Worm (Caenorhabditis elegans) whole organism, L4 larva: Measurements from ENCODE around the gene sra-2.

ENCODE experiments used
- F26F4.8 ChIP-seq: fragments of 200-800 bp; sonication (Bioruptor generic); conservative IDR thresholded peaks from 2 replicates; pipeline ENCODE4 v1.3.6; 2022; ENCODE audit warnings: missing genetic modification characterization, missing compliant biosample characterization
- F37D6.2 ChIP-seq: sonication (generic microtip); optimal IDR thresholded peaks from 2 replicates; lab custom pipeline; 2016; ENCODE audit warnings: mild to moderate bottlenecking, missing genetic modification characterization, missing compliant biosample characterization
- F44E2.7 ChIP-seq: fragments of 200-800 bp; sonication (Bioruptor generic); IDR thresholded peaks from 2 replicates; pipeline ENCODE4 v2.1.2; 2022; ENCODE audit warnings: missing genetic modification characterization, missing compliant biosample characterization
- T20F7.1 ChIP-seq: fragments of 200-800 bp; sonication (Bioruptor generic); optimal IDR thresholded peaks from 2 replicates; lab custom pipeline; 2018; ENCODE audit warnings: mild to moderate bottlenecking, missing genetic modification characterization, missing compliant biosample characterization
- T26A8.4 ChIP-seq: fragments of 200-800 bp; sonication (Bioruptor generic); IDR thresholded peaks from 2 replicates; pipeline ENCODE4 v1.3.6; 2022; ENCODE audit warnings: missing genetic modification characterization, missing compliant biosample characterization
- Y105C5A.15 ChIP-seq: fragments of 200-800 bp; sonication (Bioruptor generic); IDR thresholded peaks from 2 replicates; pipeline ENCODE4 v1.3.6; 2022; ENCODE audit warnings: missing genetic modification characterization, missing compliant biosample characterization
- Y75B8A.6 ChIP-seq: fragments of 200-800 bp; sonication (Bioruptor generic); IDR thresholded peaks from 2 replicates; pipeline ENCODE4 v1.3.6; 2022; ENCODE audit warnings: missing genetic modification reagents, missing genetic modification characterization, missing compliant biosample characterization
- ZK337.2 ChIP-seq: fragments of 200-800 bp; sonication (Bioruptor generic); IDR thresholded peaks from 2 replicates; pipeline ENCODE4 v1.3.6; 2022; ENCODE audit warnings: missing genetic modification reagents, missing genetic modification characterization, missing compliant biosample characterization
- ZK546.5 ChIP-seq, 2 experiments: sonication (generic microtip); optimal IDR thresholded peaks; 2 replicates each; lab custom pipeline; 2017; ENCODE audit warnings: missing biosample characterization in 2 of 2, missing genetic modification characterization in 2 of 2
- aha-1 ChIP-seq: fragments of 150-350 bp; peaks from one replicate; lab custom pipeline; 2014; ENCODE audit warnings: missing biosample characterization, missing genetic modification characterization
- aly-2 ChIP-seq: sonication (generic microtip); optimal IDR thresholded peaks from 2 replicates; lab custom pipeline; 2018; ENCODE audit warnings: missing biosample characterization, missing genetic modification characterization
- arid-1 ChIP-seq: fragments of 200-800 bp; sonication (Bioruptor generic); conservative IDR thresholded peaks from 2 replicates; pipeline ENCODE4 v1.3.6; 2022; ENCODE audit warnings: missing genetic modification reagents, missing genetic modification characterization, missing compliant biosample characterization
- ceh-82 ChIP-seq: sonication (generic microtip); optimal IDR thresholded peaks from 2 replicates; lab custom pipeline; 2017; ENCODE audit warnings: missing biosample characterization, missing genetic modification characterization
- daf-16 ChIP-seq, 3 experiments: sonication (generic microtip); optimal IDR thresholded peaks; 2 replicates each; lab custom pipeline; 2016 to 2017; ENCODE audit warnings: missing genetic modification characterization in 3 of 3, missing genetic modification reagents in 3 of 3, mild to moderate bottlenecking in 2 of 3, missing compliant biosample characterization in 2 of 3, missing biosample characterization in 1 of 3, moderate library complexity in 1 of 3
- dmd-9 ChIP-seq: fragments of 200-800 bp; sonication (Bioruptor generic); IDR thresholded peaks from 2 replicates; pipeline ENCODE4 v1.3.6; 2022; ENCODE audit warnings: missing genetic modification reagents, missing genetic modification characterization, missing compliant biosample characterization
- dpl-1 ChIP-seq: fragments of 150-350 bp; optimal IDR thresholded peaks from 2 replicates; lab custom pipeline; 2014; ENCODE audit warnings: missing biosample characterization, missing genetic modification reagents, missing genetic modification characterization
- dve-1 ChIP-seq: sonication (generic microtip); optimal IDR thresholded peaks from 2 replicates; lab custom pipeline; 2017; ENCODE audit warnings: antibody characterized with exemption, mild to moderate bottlenecking, missing genetic modification characterization, missing compliant biosample characterization; ENCODE audit not compliant: insufficient read depth
- egl-27 ChIP-seq: sonication (generic microtip); optimal IDR thresholded peaks from 3 replicates; lab custom pipeline; 2017; ENCODE audit warnings: missing biosample characterization, missing genetic modification reagents, missing genetic modification characterization
- gei-8 ChIP-seq: fragments of 200-800 bp; sonication (Bioruptor generic); optimal IDR thresholded peaks from 2 replicates; lab custom pipeline; 2018; ENCODE audit warnings: mild to moderate bottlenecking, missing genetic modification characterization, missing compliant biosample characterization
- hif-1 ChIP-seq, 2 experiments: sonication (generic microtip); optimal IDR thresholded peaks; 2 replicates each; lab custom pipeline; 2016 to 2017; ENCODE audit warnings: missing compliant biosample characterization in 2 of 2, missing genetic modification characterization in 2 of 2, missing genetic modification reagents in 2 of 2, missing genotype in 2 of 2, mild to moderate bottlenecking in 1 of 2
- jun-1 ChIP-seq: fragments of 150-350 bp; optimal IDR thresholded peaks from 2 replicates; lab custom pipeline; 2014; ENCODE audit warnings: missing biosample characterization, missing genetic modification reagents, missing genetic modification characterization
- lir-3 ChIP-seq: sonication (generic microtip); optimal IDR thresholded peaks from 2 replicates; lab custom pipeline; 2016; ENCODE audit warnings: mild to moderate bottlenecking, missing genetic modification characterization, missing compliant biosample characterization
- lsy-2 ChIP-seq, 2 experiments: fragments of 150-350 bp in 1 of 2; sonication (generic microtip) in 1 of 2; optimal IDR thresholded peaks; 2 replicates each; lab custom pipeline; 2014 to 2017; ENCODE audit warnings: missing biosample characterization in 2 of 2, missing genetic modification characterization in 2 of 2
- madf-5 ChIP-seq, 2 experiments: fragments of 200-800 bp; sonication (Bioruptor generic); IDR thresholded peaks; 2 replicates each; pipeline ENCODE4 v1.3.6; 2022; ENCODE audit warnings: missing compliant biosample characterization in 2 of 2, missing genetic modification characterization in 2 of 2
- madf-9 ChIP-seq: fragments of 200-800 bp; sonication (Bioruptor generic); conservative IDR thresholded peaks from 2 replicates; pipeline ENCODE4 v1.3.6; 2022; ENCODE audit warnings: missing genetic modification reagents, missing genetic modification characterization, missing compliant biosample characterization
- mdl-1 ChIP-seq, 2 experiments: fragments of 150-350 bp in 1 of 2; sonication (generic microtip) in 1 of 2; optimal IDR thresholded peaks; 2 replicates each; lab custom pipeline; 2014 to 2017; ENCODE audit warnings: missing biosample characterization in 2 of 2, missing genetic modification characterization in 2 of 2
- mdt-29 ChIP-seq: fragments of 200-800 bp; sonication (Bioruptor generic); IDR thresholded peaks from 2 replicates; pipeline ENCODE4 v1.3.6; 2022; ENCODE audit warnings: missing genetic modification reagents, missing genetic modification characterization, missing compliant biosample characterization
- mes-2 ChIP-seq: sonication (generic microtip); optimal IDR thresholded peaks from 2 replicates; lab custom pipeline; 2016; ENCODE audit warnings: missing genotype, mild to moderate bottlenecking, missing genetic modification characterization, missing compliant biosample characterization; ENCODE audit not compliant: poor library complexity, severe bottlenecking
- mxl-3 ChIP-seq: fragments of 200-800 bp; sonication (Bioruptor generic); optimal IDR thresholded peaks from 2 replicates; lab custom pipeline; 2018; ENCODE audit warnings: mild to moderate bottlenecking, missing genetic modification characterization, missing compliant biosample characterization
- nhr-10 ChIP-seq: fragments of 150-350 bp; optimal IDR thresholded peaks from 2 replicates; lab custom pipeline; 2014; ENCODE audit warnings: missing biosample characterization, missing genetic modification characterization
- nhr-102 ChIP-seq: sonication (generic microtip); optimal IDR thresholded peaks from 2 replicates; lab custom pipeline; 2016; ENCODE audit warnings: mild to moderate bottlenecking, missing genetic modification characterization, moderate library complexity, missing compliant biosample characterization
- nhr-11 ChIP-seq: fragments of 150-350 bp; optimal IDR thresholded peaks from 2 replicates; lab custom pipeline; 2014; ENCODE audit warnings: missing biosample characterization, missing genetic modification characterization
- nhr-28 ChIP-seq: fragments of 150-350 bp; optimal IDR thresholded peaks from 2 replicates; lab custom pipeline; 2014; ENCODE audit warnings: missing biosample characterization, missing genetic modification characterization
- nhr-42 ChIP-seq: fragments of 200-800 bp; sonication (Bioruptor generic); IDR thresholded peaks from 2 replicates; pipeline ENCODE4 v1.3.6; 2022; ENCODE audit warnings: missing genetic modification characterization, missing compliant biosample characterization
- nhr-77 ChIP-seq: fragments of 150-350 bp; optimal IDR thresholded peaks from 2 replicates; lab custom pipeline; 2014; ENCODE audit warnings: missing biosample characterization, missing genetic modification characterization
- pqm-1 ChIP-seq: sonication (generic microtip); optimal IDR thresholded peaks from 2 replicates; lab custom pipeline; 2017; ENCODE audit warnings: missing biosample characterization, missing genetic modification characterization
- skn-1 ChIP-seq: fragments of 150-350 bp; optimal IDR thresholded peaks from 2 replicates; lab custom pipeline; 2014; ENCODE audit warnings: missing biosample characterization, missing genetic modification characterization
- snpc-4 ChIP-seq: fragments of 150-350 bp; optimal IDR thresholded peaks from 2 replicates; lab custom pipeline; 2014; ENCODE audit warnings: missing biosample characterization, missing genetic modification characterization
- spr-3 ChIP-seq: fragments of 200-800 bp; sonication (Bioruptor generic); optimal IDR thresholded peaks from 2 replicates; lab custom pipeline; 2018; ENCODE audit warnings: mild to moderate bottlenecking, missing genetic modification characterization, missing compliant biosample characterization
- unc-130 ChIP-seq: sonication (generic microtip); optimal IDR thresholded peaks from 2 replicates; lab custom pipeline; 2016; ENCODE audit warnings: missing genetic modification reagents, missing genetic modification characterization, missing compliant biosample characterization
- unc-62 ChIP-seq, 3 experiments: fragments of 150-350 bp in 1 of 3; sonication (generic microtip); optimal IDR thresholded peaks in 2 of 3; peaks in 1 of 3; 1 replicate in 1 of 3; 2 replicates in 2 of 3; lab custom pipeline; 2014 to 2017; ENCODE audit warnings: missing biosample characterization in 3 of 3, missing genetic modification characterization in 3 of 3, missing genetic modification reagents in 3 of 3, missing genotype in 1 of 3
- zip-11 ChIP-seq: fragments of 200-800 bp; sonication (Bioruptor generic); IDR thresholded peaks from 2 replicates; pipeline ENCODE4 v1.3.6; 2022; ENCODE audit warnings: missing genetic modification characterization, missing compliant biosample characterization
- ztf-11 ChIP-seq: fragments of 150-350 bp; optimal IDR thresholded peaks from 2 replicates; lab custom pipeline; 2014; ENCODE audit warnings: missing biosample characterization, missing genetic modification characterization

Gene sra-2

ce11 chrII:9540723-9541122 is 12.1 kb downstream of the sra-2 start, which contains the start of gene sra-3:
sra-3 (minus strand) TSS chrII:9540823.
- TF ChIP-seq nhr-11 (tag; lab: Kevin White, UChicago) (no peak), ZK546.5 (tag; optimal IDR thresholded peaks at IDR 0.05; lab: Kevin White, UChicago) (no peak), skn-1 (tag; lab: Kevin White, UChicago) (no peak), spr-3 (GFP tag; lab: Kevin White, UChicago) (no peak), aly-2 (tag; lab: Kevin White, UChicago) (no peak), lir-3 (no peak), nhr-42 (GFP tag; lab: Robert Waterston, UW) (no peak), F44E2.7 (GFP tag; lab: Robert Waterston, UW) (no peak), gei-8 (GFP tag; lab: Kevin White, UChicago) (no peak), F26F4.8 (GFP tag; lab: Robert Waterston, UW) (no peak), Y105C5A.15 (GFP tag; lab: Robert Waterston, UW) (no peak)
- TF ChIP-seq, all 104 proteins: peak for 0

ce11 chrII:9542785-9543184 is 14.2 kb downstream of the sra-2 start, which contains the start of gene sra-4:
sra-4 (minus strand) TSS chrII:9542885.
- TF ChIP-seq nhr-10 (tag; lab: Kevin White, UChicago) (no peak), nhr-42 (GFP tag; lab: Robert Waterston, UW) (no peak), pqm-1 (tag; lab: Kevin White, UChicago) (no peak), dmd-9 (GFP tag; lab: Robert Waterston, UW) (no peak), daf-16 (GFP tag; optimal IDR thresholded peaks at IDR 0.05; lab: Kevin White, UChicago) (no peak), daf-16 (tag; optimal IDR thresholded peaks at IDR 0.05; lab: Kevin White, UChicago) (no peak), mdt-29 (GFP tag; lab: Robert Waterston, UW) (no peak), arid-1 (GFP tag; lab: Robert Waterston, UW) (no peak), dve-1 (tag; lab: Kevin White, UChicago) (no peak), nhr-11 (tag; lab: Kevin White, UChicago) (no peak), Y105C5A.15 (GFP tag; lab: Robert Waterston, UW) (no peak), ZK337.2 (GFP tag; lab: Robert Waterston, UW) (no peak), T20F7.1 (GFP tag; lab: Kevin White, UChicago) (no peak), F44E2.7 (GFP tag; lab: Robert Waterston, UW) (no peak), mes-2 (no peak), nhr-77 (tag; lab: Kevin White, UChicago) (no peak), egl-27 (tag; lab: Kevin White, UChicago) (no peak), lsy-2 (tag; optimal IDR thresholded peaks at IDR 0.05; lab: Kevin White, UChicago) (no peak), F37D6.2 (tag; lab: Kevin White, UChicago) (no peak)

DNA sequence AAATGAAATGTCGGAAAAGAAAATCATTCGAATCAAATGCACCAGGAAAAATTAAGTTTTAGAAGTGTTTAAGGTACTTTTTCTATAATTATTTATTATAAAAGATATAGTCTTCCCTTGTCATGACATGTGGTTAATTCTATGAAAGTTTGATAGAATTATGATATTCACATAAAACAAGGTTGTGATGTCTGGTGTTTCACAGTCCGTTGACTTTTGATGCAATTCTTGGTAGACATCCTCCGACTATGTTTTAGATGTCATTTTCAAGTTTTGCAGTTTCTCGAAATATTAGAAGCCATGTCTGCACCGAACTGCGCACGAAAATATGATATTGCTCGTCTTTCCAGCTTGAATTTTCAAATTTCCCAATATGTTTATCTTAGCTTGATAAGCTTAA is 15.8 kb downstream of the sra-2 start, which contains the start of gene sra-7:
sra-7 (plus strand) TSS at position 301 of the 400 bp plus-strand sequence.
- TF ChIP-seq mxl-3 (GFP tag; lab: Kevin White, UChicago) (no peak), aha-1 (peak; percentile 8)

DNA sequence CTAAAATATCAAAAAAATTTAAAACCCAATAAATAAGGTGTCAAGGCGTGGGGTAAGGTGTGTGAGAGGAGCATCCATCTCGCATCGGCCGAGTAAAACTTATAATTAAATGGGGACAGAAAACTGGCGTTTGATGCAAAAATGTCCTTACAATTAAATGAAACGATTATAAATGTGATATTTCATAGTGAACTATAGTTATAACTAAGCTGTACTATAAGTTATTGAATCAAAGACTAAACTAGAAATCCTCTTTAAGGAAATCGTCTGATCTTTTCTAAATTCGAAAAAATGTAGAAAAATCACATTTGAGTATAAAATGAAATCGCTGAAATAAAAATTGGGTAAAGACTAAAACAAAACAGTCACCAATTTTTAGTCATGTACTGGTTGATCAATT is 22.1 kb downstream of the sra-2 start, which contains the start of gene sra-6:
sra-6 (minus strand) TSS at position 101 of the 400 bp plus-strand sequence.
- TF ChIP-seq madf-5 (GFP tag; IDR thresholded peaks at IDR 0.05; lab: Robert Waterston, UW) (no peak), ZK546.5 (tag; optimal IDR thresholded peaks at IDR 0.05; lab: Kevin White, UChicago) (no peak), Y75B8A.6 (GFP tag; lab: Robert Waterston, UW) (no peak), gei-8 (GFP tag; lab: Kevin White, UChicago) (no peak), madf-9 (GFP tag; lab: Robert Waterston, UW) (no peak)

ce11 chrII:9551536-9551935 is 23.0 kb downstream of the sra-2 start, which contains the start of gene F35H8.12:
F35H8.12 (plus strand) TSS chrII:9551836.
- TF ChIP-seq unc-130 (GFP tag; lab: Kevin White, UChicago) = no peak
- no peak for TF ChIP-seq zip-11 (GFP tag; lab: Robert Waterston, UW)
- no peak for TF ChIP-seq T26A8.4 (GFP tag; lab: Robert Waterston, UW)
- TF ChIP-seq ztf-11 (tag; lab: Kevin White, UChicago) = no peak
- TF ChIP-seq hif-1 (tag; optimal IDR thresholded peaks at IDR 0.05; lab: Kevin White, UChicago) = no peak
- no peak for TF ChIP-seq nhr-102
- TF ChIP-seq madf-5 (GFP tag; IDR thresholded peaks at IDR 0.05; lab: Robert Waterston, UW) = no peak
- TF ChIP-seq unc-62 (GFP tag; optimal IDR thresholded peaks at IDR 0.05 in 1 of 2; lab: Kevin White, UChicago) = no peak
- TF ChIP-seq unc-62 (tag; optimal IDR thresholded peaks at IDR 0.05; lab: Kevin White, UChicago) = no peak
- no peak for TF ChIP-seq F26F4.8 (GFP tag; lab: Robert Waterston, UW)
- no peak for TF ChIP-seq nhr-28 (tag; lab: Kevin White, UChicago)
- no peak for TF ChIP-seq snpc-4 (tag; lab: Kevin White, UChicago)
- TF ChIP-seq dpl-1 (GFP tag; lab: Kevin White, UChicago) = no peak
- TF ChIP-seq ceh-82 (tag; lab: Kevin White, UChicago) = no peak
- TF ChIP-seq jun-1 (tag; lab: Kevin White, UChicago) = no peak
- no peak for TF ChIP-seq mdl-1 (tag; optimal IDR thresholded peaks at IDR 0.05; lab: Kevin White, UChicago)
